Worm (Caenorhabditis elegans) whole organism, L4/young adult: ENCODE measurements around the gene C01G12.13.

Experiments
- W03F9.2 ChIP-seq: fragments of 150-350 bp; optimal IDR thresholded peaks from 2 replicates; lab custom pipeline; 2014; ENCODE audit warnings: missing biosample characterization, missing genetic modification characterization
- dao-5 ChIP-seq: sonication (generic microtip); optimal IDR thresholded peaks from 2 replicates; lab custom pipeline; 2016; ENCODE audit warnings: missing genotype, missing genetic modification characterization, moderate library complexity, missing compliant biosample characterization
- him-1 ChIP-seq: sonication (generic microtip); optimal IDR thresholded peaks from 2 replicates; lab custom pipeline; 2016; ENCODE audit warnings: missing genotype, missing genetic modification reagents, missing genetic modification characterization, missing compliant biosample characterization

C01G12.13 gene

ce11 chrII:14576429-14576828 lies at the start of gene C01G12.13:
Gene C01G12.13, plus strand, starts transcription at chrII:14576729.
- TF ChIP-seq W03F9.2, result no peak
- TF ChIP-seq dao-5, result no peak
- TF ChIP-seq him-1 (tag; lab: Kevin White, UChicago), result no peak

DNA sequence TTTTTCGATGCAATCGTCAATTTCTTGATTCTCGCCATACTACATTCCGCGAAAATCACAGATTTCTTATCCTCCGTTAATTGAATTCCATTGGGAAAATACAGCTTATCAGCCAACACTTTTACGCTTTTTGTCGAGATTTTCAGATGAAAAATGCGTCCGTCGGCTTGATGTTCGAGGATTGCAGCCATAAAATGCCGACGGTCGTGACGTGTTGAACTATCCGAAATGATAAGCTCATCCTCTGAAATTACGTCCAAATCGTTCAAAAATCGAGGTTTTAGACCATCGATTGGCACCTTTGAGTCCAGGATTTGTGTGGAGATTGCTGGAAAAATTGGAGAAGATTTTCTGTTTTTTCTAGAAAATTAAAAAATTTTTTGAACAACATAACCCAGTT lies 49.4 kb upstream of the C01G12.13 start:
- TF ChIP-seq him-1 (tag; lab: Kevin White, UChicago), result no peak
- TF ChIP-seq W03F9.2, result no peak
- no peak for TF ChIP-seq dao-5

DNA sequence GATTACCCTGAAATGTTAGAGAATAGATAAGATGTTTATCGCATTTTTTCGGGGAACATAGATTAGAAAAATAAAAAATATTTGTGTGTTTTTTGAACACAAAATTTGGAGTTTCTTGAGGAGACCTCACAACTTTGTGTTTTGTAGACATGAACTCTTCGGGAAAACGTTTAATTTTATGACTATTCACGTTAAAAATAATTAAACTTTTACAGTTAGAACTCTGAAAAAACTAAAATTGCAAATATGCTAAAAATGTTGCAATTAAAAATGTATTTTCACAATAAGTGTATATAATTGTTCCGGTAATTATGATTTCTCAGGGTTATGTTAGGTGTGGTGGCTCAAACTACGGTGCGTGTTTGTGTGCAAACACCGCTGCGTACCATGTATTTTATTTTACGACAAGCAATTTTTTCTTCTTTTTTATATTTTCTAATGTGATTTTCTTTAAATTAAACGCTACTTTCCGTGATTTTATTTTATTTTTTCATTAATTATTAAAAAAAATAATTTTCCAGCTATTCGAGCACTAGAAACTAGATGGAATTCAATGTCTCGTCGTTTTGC lies 48.2 kb upstream of the C01G12.13 start, which contains the start of the genes F57C2.5 and spat-1:
TSS of gene F57C2.5 (minus strand) at position 7 of the 570 bp plus-strand sequence.
TSS of gene spat-1 (plus strand) at position 520 of the 570 bp plus-strand sequence.
- TF ChIP-seq W03F9.2 (peak; percentile 71), dao-5 (no peak)

DNA sequence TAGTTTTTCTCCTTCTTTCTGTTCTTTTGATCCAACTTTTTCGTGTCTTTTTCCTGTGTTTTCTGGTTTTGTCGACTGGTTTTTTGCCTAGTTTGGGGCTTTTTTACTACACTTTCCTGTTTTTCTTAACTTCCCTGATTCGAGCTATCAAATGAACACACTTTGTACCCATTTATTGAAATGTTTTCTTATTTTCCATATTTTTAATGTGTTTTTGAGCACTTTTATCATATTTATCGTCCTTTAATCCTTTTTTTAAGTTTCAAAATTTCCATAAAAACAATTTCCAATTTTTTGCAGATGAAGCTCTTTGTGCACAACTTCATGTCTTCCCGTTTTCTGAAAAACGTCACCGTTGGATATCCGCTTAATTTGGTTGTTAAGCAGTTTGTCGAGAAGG lies 42.5 kb upstream of the C01G12.13 start, which contains the start of gene C04H5.1:
TSS of gene C04H5.1 (plus strand) at position 301 of the 400 bp plus-strand sequence.
- no peak for TF ChIP-seq dao-5
- TF ChIP-seq W03F9.2, result no peak
- TF ChIP-seq him-1 (tag; lab: Kevin White, UChicago), result no peak

ce11 chrII:14537728-14538127 lies 38.8 kb upstream of the C01G12.13 start, which contains the start of the genes clec-147 and C04H5.7:
Gene clec-147, minus strand, starts transcription at chrII:14537828.
Gene C04H5.7, plus strand, starts transcription at chrII:14537946.
- TF ChIP-seq W03F9.2 (no peak), him-1 (tag; lab: Kevin White, UChicago) (no peak), dao-5 (no peak)

DNA sequence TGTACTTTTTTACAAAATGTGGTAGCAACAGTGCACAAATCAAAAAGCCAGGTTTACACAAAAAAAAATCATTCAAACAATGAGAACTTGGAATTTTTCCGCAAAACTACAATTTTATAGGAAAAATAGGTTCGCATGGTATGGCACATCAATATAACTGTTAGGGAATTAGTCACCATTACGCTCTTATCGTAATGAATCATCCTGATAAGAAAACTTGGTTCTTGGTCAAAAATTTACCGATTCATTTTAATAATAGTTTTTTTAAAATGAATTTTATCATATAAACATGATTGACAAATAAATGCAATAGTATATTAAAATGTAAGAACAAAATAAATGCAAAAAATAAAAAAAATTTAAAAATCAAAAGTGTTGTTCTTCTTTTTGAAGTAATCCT lies 36.0 kb upstream of the C01G12.13 start:
- TF ChIP-seq W03F9.2 (no peak), him-1 (tag; lab: Kevin White, UChicago) (no peak), dao-5 (no peak)

- no peak for TF ChIP-seq W03F9.2
- no peak for TF ChIP-seq him-1 (tag; lab: Kevin White, UChicago)
- no peak for TF ChIP-seq dao-5
Measured at ce11 chrII:14548691-14549090, 27.8 kb upstream of the C01G12.13 start, which contains the start of gene gcy-29. Gene gcy-29, minus strand, starts transcription at chrII:14548791.

- TF ChIP-seq dao-5 (no peak), W03F9.2 (no peak), him-1 (tag; lab: Kevin White, UChicago) (no peak)
Measured at ce11 chrII:14550613-14551012, 25.9 kb upstream of the C01G12.13 start, which contains the start of gene nlp-41. Gene nlp-41, plus strand, starts transcription at chrII:14550913.

ce11 chrII:14555019-14555418 lies 21.5 kb upstream of the C01G12.13 start:
- TF ChIP-seq dao-5 (no peak), W03F9.2 (no peak), him-1 (tag; lab: Kevin White, UChicago) (no peak)

- TF ChIP-seq him-1 (tag; lab: Kevin White, UChicago) (peak; percentile 96), W03F9.2 (peak; percentile 88), dao-5 (peak; percentile 38)
Measured at ce11 chrII:14561549-14562115, 14.9 kb upstream of the C01G12.13 start, which contains the start of gene mog-4. Gene mog-4, minus strand, starts transcription at chrII:14561599.

DNA sequence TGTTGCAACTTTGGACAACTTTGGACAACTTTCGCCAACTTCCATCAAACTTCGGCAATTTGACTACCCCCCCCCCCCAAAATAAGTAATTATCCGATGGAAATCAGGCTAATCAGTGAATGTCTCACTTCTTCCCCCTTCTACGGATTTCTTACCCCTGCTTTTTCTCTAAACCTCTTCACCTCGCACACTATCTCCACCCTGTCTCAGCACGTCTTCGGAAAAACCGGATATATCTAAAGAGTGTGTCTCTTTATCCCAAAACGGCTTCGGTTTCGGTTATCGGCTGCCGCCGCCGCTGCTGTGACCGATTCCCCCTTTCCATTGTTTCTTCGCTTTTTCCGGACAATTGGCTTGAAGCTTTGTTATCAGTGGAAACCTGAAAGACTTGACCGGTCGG lies 8.7 kb upstream of the C01G12.13 start:
- TF ChIP-seq him-1 (tag; lab: Kevin White, UChicago) (no peak), W03F9.2 (no peak), dao-5 (no peak)

ce11 chrII:14569322-14569721 lies 7.2 kb upstream of the C01G12.13 start:
- TF ChIP-seq dao-5 (no peak), W03F9.2 (no peak), him-1 (tag; lab: Kevin White, UChicago) (no peak)

ce11 chrII:14570541-14571160 lies 5.9 kb upstream of the C01G12.13 start:
- TF ChIP-seq W03F9.2 (no peak), dao-5 (no peak)

DNA sequence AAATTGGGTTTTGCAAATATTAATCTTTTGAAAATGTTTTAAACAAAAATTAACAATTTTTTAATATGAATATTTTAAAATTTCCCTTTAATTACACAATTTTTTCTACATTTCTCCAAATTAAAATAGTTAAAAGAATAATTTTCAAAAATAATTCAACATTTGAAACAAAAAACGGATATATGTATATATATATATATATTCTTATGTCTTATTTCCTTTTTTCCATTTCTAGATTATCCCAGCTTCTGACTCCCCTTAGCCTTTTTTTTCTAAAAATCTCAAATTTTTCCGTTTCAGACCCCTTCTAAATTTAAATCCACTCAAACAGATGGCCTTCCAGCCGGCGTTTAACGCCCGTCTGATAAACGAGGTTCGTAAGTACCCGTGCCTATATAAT lies 3.2 kb upstream of the C01G12.13 start, which contains the start of gene madf-5:
TSS of gene madf-5 (plus strand) at position 301 of the 400 bp plus-strand sequence.
- TF ChIP-seq him-1 (tag; lab: Kevin White, UChicago) (no peak), dao-5 (no peak), W03F9.2 (no peak)

- TF ChIP-seq him-1 (tag; lab: Kevin White, UChicago) (no peak), dao-5 (no peak), W03F9.2 (no peak)
Measured at ce11 chrII:14574790-14575189, 1.7 kb upstream of the C01G12.13 start.
